Fruit fly (Drosophila melanogaster): ENCODE measurements around the gene GluRIIC.

The GluRIIC gene

DNA sequence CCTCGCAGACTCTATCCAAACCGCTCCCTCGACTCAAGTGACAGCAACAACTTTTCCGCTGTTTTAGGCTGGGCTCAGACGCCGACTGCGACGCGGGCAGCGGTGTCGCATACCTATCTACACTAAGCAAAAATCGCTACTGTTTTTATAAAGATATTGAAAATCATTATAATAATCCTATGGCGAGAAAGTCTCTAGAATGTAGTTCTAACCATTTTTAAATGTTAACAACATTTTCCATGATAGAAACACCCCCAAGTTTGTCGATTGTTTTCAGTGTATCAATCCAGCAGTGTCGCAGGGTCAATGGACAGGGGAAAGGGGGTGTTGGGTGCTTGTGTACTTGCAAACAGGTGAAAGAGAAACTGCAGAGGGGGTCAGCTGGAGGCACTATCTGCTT is 48.0 kb upstream of the GluRIIC start (continued):
- TF ChIP-seq disco-r (GFP tag; optimal IDR thresholded peaks at IDR 0.05) (peak; percentile 89), Lim3 (GFP tag; IDR thresholded peaks at IDR 0.05) (peak; percentile 90), CG13894 (tag; optimal IDR thresholded peaks at IDR 0.05) (peak; percentile 88), slou (GFP tag; optimal IDR thresholded peaks at IDR 0.05) (peak; percentile 83), E2f2 (GFP tag; IDR thresholded peaks at IDR 0.05) (peak; percentile 75), CG8944 (GFP tag; optimal IDR thresholded peaks at IDR 0.05) (peak; percentile 94), CG1647 (GFP tag; optimal IDR thresholded peaks at IDR 0.05) (peak; percentile 96), CG9817 (tag; optimal IDR thresholded peaks at IDR 0.05) (peak; percentile 97), Sox100B (GFP tag; optimal IDR thresholded peaks at IDR 0.05) (peak; percentile 91), CG7963 (GFP tag; IDR thresholded peaks at IDR 0.05; ENCODE audit: partially characterized antibody) (no peak), CG18764 (GFP tag; optimal IDR thresholded peaks at IDR 0.05) (peak; percentile 87), ac (GFP tag; optimal IDR thresholded peaks at IDR 0.05) (peak; percentile 84), Usf (GFP tag; optimal IDR thresholded peaks at IDR 0.05) (peak; percentile 87), tll (GFP tag; optimal IDR thresholded peaks at IDR 0.05) (peak in 1 of 2 experiments; percentile 71), vvl (GFP tag; IDR thresholded peaks at IDR 0.05) (peak; percentile 98), Dbx (GFP tag; IDR thresholded peaks at IDR 0.05) (peak; percentile 97), H2.0 (GFP tag; IDR thresholded peaks at IDR 0.05) (peak; percentile 97), gce (GFP tag; IDR thresholded peaks at IDR 0.05) (peak; percentile 97), CG17568 (GFP tag; optimal IDR thresholded peaks at IDR 0.05) (peak; percentile 95), knrl (GFP tag; IDR thresholded peaks at IDR 0.05; ENCODE audit: partially characterized antibody) (no peak), CG8089 (GFP tag; optimal IDR thresholded peaks at IDR 0.05) (peak; percentile 91), Dp (GFP tag; optimal IDR thresholded peaks at IDR 0.05) (peak; percentile 11), onecut (GFP tag; IDR thresholded peaks at IDR 0.05) (peak; percentile 93), Ssrp (tag; optimal IDR thresholded peaks at IDR 0.05) (peak; percentile 95), CG13287 (GFP tag; IDR thresholded peaks at IDR 0.05; ENCODE audit: partially characterized antibody) (no peak), MTF-1 (GFP tag; optimal IDR thresholded peaks at IDR 0.05; ENCODE audit: borderline replicate concordance) (peak; percentile 93), Eip74EF (GFP tag; optimal IDR thresholded peaks at IDR 0.05) (peak in 1 of 2 experiments; percentile 94), fd3F (GFP tag; optimal IDR thresholded peaks at IDR 0.05) (peak; percentile 93), Poxn (GFP tag; IDR thresholded peaks at IDR 0.05) (peak; percentile 79), z (GFP tag; IDR thresholded peaks at IDR 0.05) (peak; percentile 71; the same call in 2 of the 3 replicates), CG10431 (GFP tag; optimal IDR thresholded peaks at IDR 0.05) (peak; percentile 68), CG2712 (tag; optimal IDR thresholded peaks at IDR 0.05) (peak; percentile 97), Bteb2 (GFP tag; optimal IDR thresholded peaks at IDR 0.05) (peak; percentile 94), cas (GFP tag; IDR thresholded peaks at IDR 0.05) (peak; percentile 89), CG32532 (GFP tag; IDR thresholded peaks at IDR 0.05) (peak; percentile 97), CG11456 (GFP tag; IDR thresholded peaks at IDR 0.05) (peak; percentile 97), fu2 (GFP tag; optimal IDR thresholded peaks at IDR 0.05) (peak; percentile 93), Ada2b (GFP tag; IDR thresholded peaks at IDR 0.05) (peak; percentile 97), nerfin-1 (tag; optimal IDR thresholded peaks at IDR 0.05) (peak; percentile 92), CG4707 (GFP tag; optimal IDR thresholded peaks at IDR 0.05) (peak; percentile 93), NK7.1 (GFP tag; optimal IDR thresholded peaks at IDR 0.05) (peak; percentile 93), lab (GFP tag; optimal IDR thresholded peaks at IDR 0.05) (peak; percentile 98), CG7928 (GFP tag; optimal IDR thresholded peaks at IDR 0.05) (peak; percentile 77), scrt (GFP tag; optimal IDR thresholded peaks at IDR 0.05) (peak; percentile 92), CG10979 (tag; optimal IDR thresholded peaks at IDR 0.05) (peak; percentile 95), CG12104 (GFP tag; optimal IDR thresholded peaks at IDR 0.05) (peak; percentile 95), toy (GFP tag; IDR thresholded peaks at IDR 0.05) (peak; percentile 88), HLH4C (GFP tag; IDR thresholded peaks at IDR 0.05; ENCODE audit: partially characterized antibody) (no peak), dmrt11E (tag; optimal IDR thresholded peaks at IDR 0.05) (peak; percentile 94), CG13123 (GFP tag; optimal IDR thresholded peaks at IDR 0.05) (peak; percentile 92)
